Fruit fly (Drosophila melanogaster) whole organism, embryonic: ENCODE results near the gene Phae2.

Source experiments
- Abd-B ChIP-seq: fragments of 200-800 bp; sonication (Bioruptor generic); optimal IDR thresholded peaks from 2 replicates; lab custom pipeline; 2018; ENCODE audit warnings: missing biosample characterization, mild to moderate bottlenecking, missing genetic modification characterization, moderate library complexity
- Blimp-1 ChIP-seq: fragments of 200-800 bp; sonication (Bioruptor generic); optimal IDR thresholded peaks from 3 replicates; lab custom pipeline; 2018; ENCODE audit warnings: missing biosample characterization, missing genetic modification characterization, mild to moderate bottlenecking, moderate library complexity, missing genetic modification reagents
- CG10267 ChIP-seq: fragments of 200-800 bp; sonication (Bioruptor generic); optimal IDR thresholded peaks from 2 replicates; lab custom pipeline; 2018; ENCODE audit warnings: missing biosample characterization, mild to moderate bottlenecking, missing genetic modification characterization, moderate library complexity
- CG10979 ChIP-seq: fragments of 200-800 bp; sonication (Bioruptor generic); optimal IDR thresholded peaks from 2 replicates; lab custom pipeline; 2018; ENCODE audit warnings: missing biosample characterization, mild to moderate bottlenecking, missing genetic modification characterization, moderate library complexity
- CG11456 ChIP-seq: fragments of 200-800 bp; sonication (Bioruptor generic); IDR thresholded peaks from 3 replicates; pipeline ENCODE4 v1.3.6; 2022; ENCODE audit warnings: missing biosample characterization, missing genetic modification characterization
- CG11504 ChIP-seq: fragments of 200-800 bp; sonication (Bioruptor generic); optimal IDR thresholded peaks from 3 replicates; lab custom pipeline; 2019; ENCODE audit warnings: missing biosample characterization, mild to moderate bottlenecking, missing genetic modification characterization, moderate library complexity
- CG13624 ChIP-seq: fragments of 200-800 bp; sonication (Bioruptor generic); optimal IDR thresholded peaks from 2 replicates; lab custom pipeline; 2016; ENCODE audit warnings: missing biosample characterization, missing genetic modification characterization
- CG14710 ChIP-seq: fragments of 200-800 bp; sonication (Bioruptor generic); optimal IDR thresholded peaks from 3 replicates; lab custom pipeline; 2019; ENCODE audit warnings: missing biosample characterization, mild to moderate bottlenecking, missing genetic modification characterization, moderate library complexity
- CG1603 ChIP-seq: fragments of 200-800 bp; sonication (Bioruptor generic); optimal IDR thresholded peaks from 2 replicates; lab custom pipeline; 2019; ENCODE audit warnings: missing biosample characterization, mild to moderate bottlenecking, missing genetic modification characterization, moderate library complexity
- CG17359 ChIP-seq: fragments of 200-800 bp; sonication (Bioruptor generic); optimal IDR thresholded peaks from 3 replicates; lab custom pipeline; 2018; ENCODE audit warnings: missing biosample characterization, mild to moderate bottlenecking, missing genetic modification characterization, moderate library complexity
- CG17361 ChIP-seq: fragments of 200-800 bp; sonication (Bioruptor generic); IDR thresholded peaks from 3 replicates; pipeline ENCODE4 v1.3.6; 2022; ENCODE audit warnings: missing biosample characterization, missing genetic modification characterization
- CG17829 ChIP-seq: fragments of 200-800 bp; optimal IDR thresholded peaks from 2 replicates; lab custom pipeline; 2019; ENCODE audit warnings: missing biosample characterization, mild to moderate bottlenecking, missing genetic modification characterization, moderate library complexity
- CG18262 ChIP-seq: fragments of 200-800 bp; optimal IDR thresholded peaks from 3 replicates; lab custom pipeline; 2019; ENCODE audit warnings: missing biosample characterization, mild to moderate bottlenecking, missing genetic modification characterization, moderate library complexity
- CG2712 ChIP-seq: fragments of 200-800 bp; optimal IDR thresholded peaks from 3 replicates; lab custom pipeline; 2019; ENCODE audit warnings: missing biosample characterization, mild to moderate bottlenecking, missing genetic modification characterization, moderate library complexity
- CG30020 ChIP-seq: fragments of 200-800 bp; optimal IDR thresholded peaks from 2 replicates; lab custom pipeline; 2019; ENCODE audit warnings: missing biosample characterization, mild to moderate bottlenecking, missing genetic modification characterization, moderate library complexity
- CG31441 ChIP-seq: fragments of 200-800 bp; sonication (Bioruptor generic); IDR thresholded peaks from 2 replicates; pipeline ENCODE4 v1.3.6; 2022; ENCODE audit warnings: missing biosample characterization, missing genetic modification characterization
- CG8388 ChIP-seq: fragments of 200-800 bp; sonication (Bioruptor generic); optimal IDR thresholded peaks from 2 replicates; lab custom pipeline; 2019; ENCODE audit warnings: missing biosample characterization, mild to moderate bottlenecking, missing genetic modification characterization, moderate library complexity
- CG8478 ChIP-seq: fragments of >200 bp; optimal IDR thresholded peaks from 2 replicates; lab custom pipeline; 2018
- Dfd ChIP-seq, 2 experiments: fragments of >200 bp; optimal IDR thresholded peaks; 2 replicates each; lab custom pipeline; 2017; ENCODE audit warnings: missing biosample characterization in 2 of 2, missing genetic modification characterization in 2 of 2
- Dll ChIP-seq: fragments of 200-800 bp; sonication (Bioruptor generic); IDR thresholded peaks from 4 replicates; pipeline ENCODE4 v1.3.6; 2022; ENCODE audit warnings: missing biosample characterization, missing genetic modification characterization; ENCODE audit not compliant: partially characterized antibody
- Ets65A ChIP-seq: fragments of 200-800 bp; sonication (Bioruptor generic); peaks from one replicate; lab custom pipeline; 2016; ENCODE audit warnings: missing biosample characterization, missing genetic modification characterization
- Hr39 ChIP-seq: fragments of >200 bp; optimal IDR thresholded peaks from 2 replicates; lab custom pipeline; 2017
- Meics ChIP-seq: fragments of 200-800 bp; sonication (Bioruptor generic); optimal IDR thresholded peaks from 2 replicates; lab custom pipeline; 2017; ENCODE audit warnings: missing biosample characterization, mild to moderate bottlenecking, missing genetic modification characterization
- Nf-YB ChIP-seq: fragments of 200-800 bp; sonication (Bioruptor generic); optimal IDR thresholded peaks from 3 replicates; lab custom pipeline; 2019; ENCODE audit warnings: missing biosample characterization, mild to moderate bottlenecking, missing genetic modification characterization, moderate library complexity
- Side ChIP-seq: fragments of 200-800 bp; sonication (Bioruptor generic); optimal IDR thresholded peaks from 2 replicates; lab custom pipeline; 2016; ENCODE audit warnings: missing biosample characterization, missing genetic modification characterization
- TFAM ChIP-seq: fragments of 200-800 bp; sonication (Bioruptor generic); optimal IDR thresholded peaks from 2 replicates; lab custom pipeline; 2017; ENCODE audit warnings: missing biosample characterization, missing genetic modification characterization, inconsistent platforms
- al ChIP-seq: fragments of 200-800 bp; sonication (Bioruptor generic); IDR thresholded peaks from 2 replicates; pipeline ENCODE4 v1.3.6; 2022; ENCODE audit warnings: missing biosample characterization, missing genetic modification characterization
- bsh ChIP-seq, 2 experiments: fragments of 200-800 bp; sonication (Bioruptor generic); optimal IDR thresholded peaks; 2 replicates each; lab custom pipeline; 2017 to 2018; ENCODE audit warnings: mild to moderate bottlenecking in 2 of 2, missing biosample characterization in 2 of 2, missing genetic modification characterization in 2 of 2, moderate library complexity in 1 of 2
- chif ChIP-seq, 2 experiments: fragments of 200-800 bp; sonication (Bioruptor generic); optimal IDR thresholded peaks; 3 replicates each; lab custom pipeline; 2016; ENCODE audit warnings: missing biosample characterization in 2 of 2, missing genetic modification characterization in 2 of 2
- dmrt11E ChIP-seq: fragments of 200-800 bp; sonication (Bioruptor generic); optimal IDR thresholded peaks from 3 replicates; lab custom pipeline; 2018; ENCODE audit warnings: missing biosample characterization, mild to moderate bottlenecking, missing genetic modification characterization, moderate library complexity
- gem ChIP-seq: fragments of 200-800 bp; sonication (Bioruptor generic); optimal IDR thresholded peaks from 2 replicates; lab custom pipeline; 2019; ENCODE audit warnings: missing biosample characterization, mild to moderate bottlenecking, missing genetic modification characterization, moderate library complexity
- gsb ChIP-seq: fragments of 200-800 bp; sonication (Bioruptor generic); IDR thresholded peaks from 2 replicates; pipeline ENCODE4 v1.3.6; 2022; ENCODE audit warnings: missing biosample characterization, missing genetic modification characterization
- hb ChIP-seq: fragments of 200-800 bp; sonication (Bioruptor generic); IDR thresholded peaks from 3 replicates; pipeline ENCODE4 v1.3.6; 2022; ENCODE audit warnings: missing biosample characterization, missing genetic modification characterization; ENCODE audit not compliant: partially characterized antibody
- lola ChIP-seq, 3 experiments: fragments of >200 bp in 2 of 3; fragments of 200-800 bp in 1 of 3; sonication (Bioruptor generic) in 1 of 3; optimal IDR thresholded peaks; 2 replicates each; lab custom pipeline; 2017 to 2019; ENCODE audit warnings: missing biosample characterization in 3 of 3, missing genetic modification characterization in 3 of 3, mild to moderate bottlenecking in 1 of 3, moderate library complexity in 1 of 3
- nmo ChIP-seq: fragments of 200-800 bp; sonication (Bioruptor generic); optimal IDR thresholded peaks from 2 replicates; lab custom pipeline; 2018; ENCODE audit warnings: missing biosample characterization, mild to moderate bottlenecking, missing genetic modification characterization, moderate library complexity
- phol ChIP-seq: fragments of 200-800 bp; sonication (Bioruptor generic); optimal IDR thresholded peaks from 3 replicates; lab custom pipeline; 2018; ENCODE audit warnings: missing biosample characterization, mild to moderate bottlenecking, missing genetic modification characterization, moderate library complexity
- psq ChIP-seq: fragments of 200-800 bp; sonication (Bioruptor generic); optimal IDR thresholded peaks from 2 replicates; lab custom pipeline; 2017; ENCODE audit warnings: missing biosample characterization, missing genetic modification characterization
- pzg ChIP-seq: fragments of 200-800 bp; sonication (Bioruptor generic); optimal IDR thresholded peaks from 3 replicates; lab custom pipeline; 2018; ENCODE audit warnings: missing biosample characterization, mild to moderate bottlenecking, missing genetic modification characterization, moderate library complexity
- ranshi ChIP-seq: fragments of 200-800 bp; sonication (Bioruptor generic); IDR thresholded peaks from 2 replicates; pipeline ENCODE4 v1.3.6; 2022; ENCODE audit warnings: missing biosample characterization, missing genetic modification characterization
- scrt ChIP-seq: fragments of 200-800 bp; sonication (Bioruptor generic); optimal IDR thresholded peaks from 2 replicates; lab custom pipeline; 2018; ENCODE audit warnings: missing biosample characterization, mild to moderate bottlenecking, missing genetic modification characterization, moderate library complexity
- trem ChIP-seq: fragments of 200-800 bp; optimal IDR thresholded peaks from 3 replicates; lab custom pipeline; 2019; ENCODE audit warnings: missing biosample characterization, mild to moderate bottlenecking, missing genetic modification characterization, moderate library complexity
- wor ChIP-seq: fragments of 200-800 bp; sonication (Bioruptor generic); IDR thresholded peaks from 2 replicates; pipeline ENCODE4 v1.3.6; 2022; ENCODE audit warnings: missing biosample characterization, missing genetic modification characterization

The Phae2 gene

DNA sequence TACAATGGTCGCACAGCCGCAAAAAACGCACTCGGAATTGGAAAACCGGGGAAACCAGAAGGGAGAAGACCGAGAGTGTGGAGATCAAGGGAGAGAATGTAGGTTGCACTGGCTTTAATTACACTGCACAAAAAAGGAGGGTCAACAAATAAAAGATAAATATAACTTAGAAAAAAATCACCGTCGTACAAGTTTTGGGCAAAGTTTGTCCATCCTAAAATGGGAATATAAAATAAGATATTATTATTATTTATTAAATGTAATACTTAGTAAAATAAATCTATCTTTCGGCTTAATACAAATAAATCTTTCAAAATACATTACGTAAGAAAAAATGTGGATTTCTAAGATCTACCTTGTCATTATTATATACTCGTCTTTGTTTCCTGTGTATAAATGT, 4.9 kb downstream of the Phae2 start:
- TF ChIP-seq CG13624 (GFP tag; lab: Kevin White, UChicago): no peak
- TF ChIP-seq Meics: no peak
- TF ChIP-seq CG31441 (GFP tag; lab: Robert Waterston, UW): 0 out of 2 replicates have a peak, but pooled peaks have one; percentile 31
- TF ChIP-seq TFAM (GFP tag; lab: Kevin White, UChicago): no peak
- no peak for TF ChIP-seq CG1603 (tag; lab: Kevin White, UChicago)
- peak in 1 of 3 experiments; percentile 31 for TF ChIP-seq lola (GFP tag; optimal IDR thresholded peaks at IDR 0.05; lab: Kevin White, UChicago)
- peak; percentile 8 for TF ChIP-seq dmrt11E (tag; lab: Kevin White, UChicago)
- TF ChIP-seq ranshi: no peak
- no peak for TF ChIP-seq gsb (GFP tag; lab: Robert Waterston, UW)
- no peak for TF ChIP-seq CG11456 (GFP tag; lab: Robert Waterston, UW)
- peak; percentile 0 for TF ChIP-seq Abd-B
- peak; percentile 21 for TF ChIP-seq nmo (GFP tag; lab: Kevin White, UChicago)
- no peak for TF ChIP-seq Dll (GFP tag; lab: Robert Waterston, UW)
- TF ChIP-seq Side (GFP tag; lab: Kevin White, UChicago): no peak
- TF ChIP-seq trem (tag; lab: Kevin White, UChicago): peak; percentile 2
- no peak for TF ChIP-seq Nf-YB (GFP tag; lab: Kevin White, UChicago)
- peak; percentile 44 for TF ChIP-seq phol (tag; lab: Kevin White, UChicago)
- peak; percentile 56 for TF ChIP-seq CG10979
- TF ChIP-seq CG14710 (tag; lab: Kevin White, UChicago): peak; percentile 33
- TF ChIP-seq CG17359: no peak
- TF ChIP-seq CG17361 (GFP tag; lab: Robert Waterston, UW): peak; percentile 36; the same call in 1 of the 3 replicates
- TF ChIP-seq bsh (GFP tag; optimal IDR thresholded peaks at IDR 0.05; lab: Kevin White, UChicago): peak in 1 of 2 experiments; percentile 12
- no peak for TF ChIP-seq CG8478 (lab: Kevin White, UChicago)
- TF ChIP-seq gem (tag; lab: Kevin White, UChicago): peak; percentile 29
- TF ChIP-seq Ets65A (GFP tag; lab: Kevin White, UChicago): no peak
- no peak for TF ChIP-seq al (GFP tag; lab: Robert Waterston, UW)
- peak; percentile 13 for TF ChIP-seq CG17829 (tag; lab: Kevin White, UChicago)
- TF ChIP-seq hb (GFP tag; lab: Robert Waterston, UW): no peak
- TF ChIP-seq CG11504 (tag; lab: Kevin White, UChicago): peak; percentile 16
- TF ChIP-seq CG30020: no peak
- TF ChIP-seq Blimp-1 (GFP tag; lab: Kevin White, UChicago): peak; percentile 37
- TF ChIP-seq CG18262 (tag; lab: Kevin White, UChicago): peak; percentile 58
- TF ChIP-seq CG8388 (GFP tag; lab: Kevin White, UChicago): peak; percentile 0
- TF ChIP-seq scrt (GFP tag; lab: Kevin White, UChicago): no peak
- no peak for TF ChIP-seq psq (GFP tag; lab: Kevin White, UChicago)
- no peak for TF ChIP-seq pzg (GFP tag; lab: Kevin White, UChicago)
- TF ChIP-seq chif (GFP tag; optimal IDR thresholded peaks at IDR 0.05; lab: Kevin White, UChicago): no peak
- peak; percentile 61 for TF ChIP-seq CG2712 (tag; lab: Kevin White, UChicago)
- TF ChIP-seq wor (GFP tag; lab: Robert Waterston, UW): no peak
- TF ChIP-seq CG10267: peak; percentile 25
- TF ChIP-seq Hr39 (lab: Kevin White, UChicago): no peak
- TF ChIP-seq Dfd (GFP tag; optimal IDR thresholded peaks at IDR 0.05; lab: Kevin White, UChicago): no peak
